Worm (Caenorhabditis elegans) whole organism, young adult: Measurements from ENCODE around the gene M05D6.1.

Experiments
- F39B2.1 ChIP-seq: fragments of 200-800 bp; sonication (Bioruptor generic); IDR thresholded peaks from 2 replicates; pipeline ENCODE4 v1.3.6; 2022; ENCODE audit warnings: missing genetic modification reagents, missing genetic modification characterization, missing compliant biosample characterization
- F49E8.2 ChIP-seq: sonication (generic microtip); optimal IDR thresholded peaks from 3 replicates; lab custom pipeline; 2017; ENCODE audit warnings: missing genetic modification characterization, mild to moderate bottlenecking, missing compliant biosample characterization, antibody characterized with exemption, moderate library complexity; ENCODE audit not compliant: insufficient read depth
- athp-1 ChIP-seq: sonication (generic microtip); optimal IDR thresholded peaks from 2 replicates; lab custom pipeline; 2017; ENCODE audit warnings: mild to moderate bottlenecking, missing genetic modification characterization, missing compliant biosample characterization
- ceh-58 ChIP-seq: fragments of 200-800 bp; sonication (Bioruptor generic); IDR thresholded peaks from 2 replicates; pipeline ENCODE4 v1.3.6; 2022; ENCODE audit warnings: missing genetic modification characterization, missing compliant biosample characterization
- ceh-79 ChIP-seq: sonication (generic microtip); optimal IDR thresholded peaks from 2 replicates; lab custom pipeline; 2017; ENCODE audit warnings: mild to moderate bottlenecking, missing genetic modification characterization, missing compliant biosample characterization
- egl-44 ChIP-seq: fragments of 200-800 bp; sonication (Bioruptor generic); IDR thresholded peaks from 2 replicates; pipeline ENCODE4 v1.3.6; 2022; ENCODE audit warnings: missing genetic modification reagents, missing genetic modification characterization, missing compliant biosample characterization
- hmg-1.2 ChIP-seq: fragments of 200-800 bp; sonication (Bioruptor generic); IDR thresholded peaks from 2 replicates; pipeline ENCODE4 v1.3.6; 2022; ENCODE audit warnings: missing genetic modification reagents, missing genetic modification characterization, missing compliant biosample characterization
- hmg-20 ChIP-seq: fragments of 200-800 bp; sonication (Bioruptor generic); IDR thresholded peaks from 2 replicates; pipeline ENCODE4 v1.3.6; 2022; ENCODE audit warnings: missing genetic modification reagents, missing genetic modification characterization, missing compliant biosample characterization
- hrde-1 ChIP-seq: sonication (generic microtip); optimal IDR thresholded peaks from 2 replicates; lab custom pipeline; 2016; ENCODE audit warnings: missing genetic modification characterization, mild to moderate bottlenecking, missing compliant biosample characterization, moderate library complexity, missing genotype, missing genetic modification reagents, borderline replicate concordance
- lin-40 ChIP-seq: sonication (generic microtip); optimal IDR thresholded peaks from 2 replicates; lab custom pipeline; 2016; ENCODE audit warnings: missing genetic modification characterization, mild to moderate bottlenecking, missing compliant biosample characterization, missing genotype, missing genetic modification reagents
- lsl-1 ChIP-seq: fragments of 200-800 bp; sonication (Bioruptor generic); optimal IDR thresholded peaks from 2 replicates; lab custom pipeline; 2018; ENCODE audit warnings: mild to moderate bottlenecking, missing genetic modification characterization, moderate library complexity, missing compliant biosample characterization
- madf-6 ChIP-seq: fragments of 200-800 bp; sonication (Bioruptor generic); IDR thresholded peaks from 2 replicates; pipeline ENCODE4 v1.3.6; 2022; ENCODE audit warnings: missing genetic modification reagents, missing genetic modification characterization, missing compliant biosample characterization
- madf-8 ChIP-seq: fragments of 200-800 bp; sonication (Bioruptor generic); conservative IDR thresholded peaks from 2 replicates; pipeline ENCODE4 v1.3.6; 2022; ENCODE audit warnings: missing genetic modification reagents, missing genetic modification characterization, missing compliant biosample characterization
- nhr-90 ChIP-seq: sonication (generic microtip); optimal IDR thresholded peaks from 2 replicates; lab custom pipeline; 2016; ENCODE audit warnings: missing genotype, mild to moderate bottlenecking, missing genetic modification characterization, missing compliant biosample characterization
- rcor-1 ChIP-seq: fragments of 200-800 bp; sonication (Bioruptor generic); IDR thresholded peaks from 2 replicates; pipeline ENCODE4 v1.3.6; 2022; ENCODE audit warnings: missing genetic modification reagents, missing genetic modification characterization, missing compliant biosample characterization
- sea-2 ChIP-seq: fragments of 200-800 bp; sonication (Bioruptor generic); IDR thresholded peaks from 2 replicates; pipeline ENCODE4 v1.3.6; 2022; ENCODE audit warnings: missing genetic modification characterization, missing compliant biosample characterization
- somi-1 ChIP-seq: fragments of 200-800 bp; sonication (Bioruptor generic); optimal IDR thresholded peaks from 2 replicates; lab custom pipeline; 2018; ENCODE audit warnings: mild to moderate bottlenecking, missing genetic modification characterization, missing compliant biosample characterization
- tbp1 ChIP-seq: fragments of 200-800 bp; sonication (Bioruptor generic); optimal IDR thresholded peaks from 2 replicates; lab custom pipeline; 2018; ENCODE audit warnings: mild to moderate bottlenecking, missing genetic modification characterization, missing compliant biosample characterization

The M05D6.1 gene

ce11 chrII:8428947-8429919 is 46.0 kb downstream of the M05D6.1 start (continued):
- TF ChIP-seq F49E8.2 (tag; lab: Kevin White, UChicago) (peak; percentile 72), somi-1 (no peak), lsl-1 (GFP tag; lab: Kevin White, UChicago) (peak; percentile 98), ceh-79 (tag; lab: Kevin White, UChicago) (no peak), hmg-1.2 (GFP tag; lab: Robert Waterston, UW) (peak; percentile 15; the same call in 1 of the 2 replicates), hrde-1 (tag; lab: Kevin White, UChicago) (no peak), nhr-90 (tag; lab: Kevin White, UChicago) (no peak), lin-40 (no peak), athp-1 (peak; percentile 98), madf-8 (peak; percentile 64), madf-6 (GFP tag; lab: Robert Waterston, UW) (peak; percentile 87)

DNA sequence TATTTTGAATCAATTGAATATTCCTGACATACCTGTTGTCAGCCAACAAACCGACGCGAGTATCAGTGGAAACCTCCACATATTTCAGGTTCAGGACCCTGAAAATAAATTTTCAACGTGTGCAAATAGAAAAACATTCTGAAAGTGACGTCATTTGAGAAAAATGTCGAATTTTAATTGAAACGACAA is 46.6 kb downstream of the M05D6.1 start, which contains the start of gene F14E5.2:
Gene F14E5.2, minus strand, starts transcription at position 101 of the 189 bp plus-strand sequence.
- TF ChIP-seq F39B2.1 (no peak), tbp1 (GFP tag; lab: Kevin White, UChicago) (no peak), rcor-1 (GFP tag; lab: Robert Waterston, UW) (no peak), ceh-58 (GFP tag; lab: Robert Waterston, UW) (no peak), hmg-20 (GFP tag; lab: Robert Waterston, UW) (no peak), sea-2 (GFP tag; lab: Robert Waterston, UW) (no peak), F49E8.2 (tag; lab: Kevin White, UChicago) (no peak), egl-44 (GFP tag; lab: Robert Waterston, UW) (no peak)
